Worm (Caenorhabditis elegans) whole organism, early embryonic: ENCODE data around the gene C43C3.4.

ENCODE experiments used
- B0310.2 ChIP-seq: sonication (generic microtip); optimal IDR thresholded peaks from 2 replicates; lab custom pipeline; 2016; ENCODE audit warnings: mild to moderate bottlenecking, missing genetic modification characterization, missing compliant biosample characterization
- F13C5.2 ChIP-seq: sonication (generic microtip); optimal IDR thresholded peaks from 2 replicates; lab custom pipeline; 2017; ENCODE audit warnings: mild to moderate bottlenecking, missing genetic modification characterization, inconsistent platforms, missing compliant biosample characterization
- aly-1 ChIP-seq: sonication (generic microtip); optimal IDR thresholded peaks from 2 replicates; lab custom pipeline; 2016; ENCODE audit warnings: missing genetic modification characterization, missing compliant biosample characterization
- ama-1 ChIP-seq: fragments of 150-350 bp; optimal IDR thresholded peaks from 2 replicates; lab custom pipeline; 2014
- ceh-13 ChIP-seq: fragments of 200-800 bp; sonication (Bioruptor generic); optimal IDR thresholded peaks from 2 replicates; lab custom pipeline; 2018; ENCODE audit warnings: mild to moderate bottlenecking, missing genetic modification characterization, missing compliant biosample characterization
- ceh-36 ChIP-seq: sonication (generic microtip); optimal IDR thresholded peaks from 2 replicates; lab custom pipeline; 2016; ENCODE audit warnings: missing genetic modification characterization, inconsistent platforms, missing compliant biosample characterization
- ets-7 ChIP-seq: sonication (generic microtip); optimal IDR thresholded peaks from 2 replicates; lab custom pipeline; 2016; ENCODE audit warnings: missing genotype, missing genetic modification characterization, missing compliant biosample characterization
- flt-1 ChIP-seq: fragments of 200-800 bp; sonication (Bioruptor generic); IDR thresholded peaks from 2 replicates; pipeline ENCODE4 v1.3.6; 2022; ENCODE audit warnings: missing genetic modification characterization, missing compliant biosample characterization
- hmbx-1 ChIP-seq: sonication (generic microtip); optimal IDR thresholded peaks from 2 replicates; lab custom pipeline; 2016; ENCODE audit warnings: mild to moderate bottlenecking, missing genetic modification characterization, missing compliant biosample characterization
- hmg-4 ChIP-seq: fragments of 200-800 bp; sonication (Bioruptor generic); optimal IDR thresholded peaks from 2 replicates; lab custom pipeline; 2018; ENCODE audit warnings: mild to moderate bottlenecking, missing genetic modification characterization, missing compliant biosample characterization
- hnd-1 ChIP-seq: sonication (generic microtip); optimal IDR thresholded peaks from 2 replicates; lab custom pipeline; 2016; ENCODE audit warnings: missing genetic modification characterization, missing compliant biosample characterization
- pes-1 ChIP-seq: fragments of 200-800 bp; sonication (Bioruptor generic); IDR thresholded peaks from 2 replicates; pipeline ENCODE4 v1.3.6; 2022; ENCODE audit warnings: missing genetic modification reagents, missing genetic modification characterization, missing compliant biosample characterization
- scrt-1 ChIP-seq: fragments of 200-800 bp; sonication (Bioruptor generic); IDR thresholded peaks from 2 replicates; pipeline ENCODE4 v1.3.6; 2022; ENCODE audit warnings: missing genetic modification characterization, missing compliant biosample characterization
- sea-1 ChIP-seq: fragments of 200-800 bp; sonication (Bioruptor generic); conservative IDR thresholded peaks from 2 replicates; pipeline ENCODE4 v1.3.6; 2022; ENCODE audit warnings: missing genetic modification characterization, missing compliant biosample characterization
- tbx-11 ChIP-seq: fragments of 200-800 bp; sonication (Bioruptor generic); IDR thresholded peaks from 2 replicates; pipeline ENCODE4 v1.3.6; 2022; ENCODE audit warnings: missing genetic modification characterization, missing compliant biosample characterization
- tbx-37 ChIP-seq: fragments of 200-800 bp; sonication (Bioruptor generic); conservative IDR thresholded peaks from 2 replicates; pipeline ENCODE4 v1.3.6; 2022; ENCODE audit warnings: missing genetic modification reagents, missing genetic modification characterization, missing compliant biosample characterization
- tra-4 ChIP-seq: sonication (generic microtip); optimal IDR thresholded peaks from 2 replicates; lab custom pipeline; 2017; ENCODE audit warnings: missing genetic modification characterization, missing compliant biosample characterization

C43C3.4 gene

DNA sequence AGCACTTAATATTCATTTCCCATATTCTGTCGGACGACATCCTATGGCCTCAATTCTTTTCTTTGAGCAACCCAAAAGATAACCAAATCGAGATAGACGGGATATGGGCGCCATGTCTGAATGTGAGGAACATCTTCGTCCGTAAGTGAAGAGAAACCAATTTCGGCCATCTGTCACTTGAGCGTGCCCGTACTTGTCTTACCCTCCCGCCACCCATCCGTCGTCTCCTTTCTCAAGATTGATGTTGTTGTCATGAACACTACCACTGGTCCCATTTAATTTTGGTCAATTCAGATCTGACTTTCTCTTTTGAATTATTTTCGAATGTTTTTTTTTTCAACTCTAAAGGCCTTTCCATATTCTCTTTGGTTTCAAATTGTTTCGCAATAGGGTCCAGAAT is 28.1 kb upstream of the C43C3.4 start:
- TF ChIP-seq F13C5.2 (tag; lab: Kevin White, UChicago) (no peak), ceh-13 (GFP tag; lab: Kevin White, UChicago) (no peak), ama-1 (lab: Kevin White, UChicago) (no peak), scrt-1 (no peak), tbx-11 (GFP tag; lab: Robert Waterston, UW) (no peak), B0310.2 (tag; lab: Kevin White, UChicago) (no peak), ceh-36 (tag; lab: Kevin White, UChicago) (no peak), tbx-37 (GFP tag; lab: Robert Waterston, UW) (no peak), flt-1 (GFP tag; lab: Robert Waterston, UW) (no peak)

DNA sequence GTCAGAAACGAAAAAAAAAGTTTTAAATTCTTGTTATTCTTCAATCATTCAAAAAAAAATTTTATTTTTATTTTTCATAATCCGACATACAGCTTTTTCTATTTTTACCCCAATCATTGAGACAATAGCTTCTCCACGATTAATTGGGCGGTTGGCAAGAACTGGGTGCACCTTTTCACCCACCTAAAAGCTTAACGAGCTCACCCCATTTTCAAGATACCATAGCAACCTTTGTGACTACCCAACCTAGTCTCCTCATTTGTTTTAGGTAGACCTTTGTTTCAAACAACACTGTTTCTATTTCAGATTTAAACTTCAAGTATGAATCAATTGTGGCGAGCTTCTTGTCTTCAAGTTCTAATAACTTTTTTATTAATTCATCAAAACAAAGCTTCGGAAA is 23.7 kb upstream of the C43C3.4 start, which contains the start of gene dyf-7:
TSS of gene dyf-7 (plus strand) at position 301 of the 400 bp plus-strand sequence.
- TF ChIP-seq ets-7, result no peak
- TF ChIP-seq pes-1, result no peak
- TF ChIP-seq hmbx-1 (tag; lab: Kevin White, UChicago), result no peak
- TF ChIP-seq hmg-4 (GFP tag; lab: Kevin White, UChicago), result no peak

DNA sequence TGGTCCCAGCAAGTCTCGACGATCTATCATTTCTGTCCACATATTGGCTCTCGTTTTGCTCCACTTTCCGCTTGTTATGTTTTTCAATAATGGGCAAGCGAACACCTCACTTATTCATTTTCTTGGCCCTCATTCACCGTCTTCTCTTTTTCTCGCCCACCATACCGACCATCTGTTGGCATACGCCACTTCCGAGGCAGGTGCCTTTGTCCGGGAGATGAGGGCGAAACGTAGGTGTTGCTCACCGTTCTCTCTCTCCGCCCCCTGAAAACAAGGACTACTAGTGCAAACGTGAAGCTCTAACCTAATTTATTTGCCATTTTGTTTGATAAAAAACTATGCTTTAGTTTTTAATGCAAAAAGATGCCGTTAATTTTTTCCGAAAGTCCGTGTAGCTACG is 23.0 kb upstream of the C43C3.4 start:
- TF ChIP-seq aly-1 (tag; lab: Kevin White, UChicago) (no peak), hmg-4 (GFP tag; lab: Kevin White, UChicago) (no peak), ets-7 (no peak), ceh-36 (tag; lab: Kevin White, UChicago) (no peak), flt-1 (GFP tag; lab: Robert Waterston, UW) (no peak), hnd-1 (tag; lab: Kevin White, UChicago) (no peak), hmbx-1 (tag; lab: Kevin White, UChicago) (no peak), pes-1 (no peak), sea-1 (no peak), F13C5.2 (tag; lab: Kevin White, UChicago) (no peak), scrt-1 (no peak), tbx-37 (GFP tag; lab: Robert Waterston, UW) (no peak)

DNA sequence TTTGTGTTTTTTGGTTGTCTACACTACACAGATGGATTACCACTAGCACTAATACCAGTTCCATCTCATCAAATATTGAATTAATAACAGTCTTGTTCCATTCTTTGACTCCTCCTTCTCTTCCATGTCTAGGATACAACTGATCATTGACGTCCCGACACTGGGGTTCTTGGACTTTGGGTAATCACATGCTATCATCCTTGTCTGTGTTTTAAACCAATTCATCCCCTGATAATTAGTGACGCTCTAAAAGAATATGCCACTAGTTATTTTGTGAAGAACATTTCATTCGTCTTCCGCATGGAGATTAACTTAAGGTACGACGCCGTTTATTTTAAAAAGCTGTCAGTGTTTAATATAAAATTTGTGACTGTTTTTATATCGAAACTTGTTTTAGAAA is 15.7 kb upstream of the C43C3.4 start, which contains the start of gene npr-18:
TSS of gene npr-18 (plus strand) at position 301 of the 400 bp plus-strand sequence.
- TF ChIP-seq sea-1 (no peak), tbx-37 (GFP tag; lab: Robert Waterston, UW) (no peak), tbx-11 (GFP tag; lab: Robert Waterston, UW) (no peak), ama-1 (lab: Kevin White, UChicago) (no peak), ets-7 (no peak), F13C5.2 (tag; lab: Kevin White, UChicago) (no peak), aly-1 (tag; lab: Kevin White, UChicago) (no peak), tra-4 (tag; lab: Kevin White, UChicago) (no peak)

DNA sequence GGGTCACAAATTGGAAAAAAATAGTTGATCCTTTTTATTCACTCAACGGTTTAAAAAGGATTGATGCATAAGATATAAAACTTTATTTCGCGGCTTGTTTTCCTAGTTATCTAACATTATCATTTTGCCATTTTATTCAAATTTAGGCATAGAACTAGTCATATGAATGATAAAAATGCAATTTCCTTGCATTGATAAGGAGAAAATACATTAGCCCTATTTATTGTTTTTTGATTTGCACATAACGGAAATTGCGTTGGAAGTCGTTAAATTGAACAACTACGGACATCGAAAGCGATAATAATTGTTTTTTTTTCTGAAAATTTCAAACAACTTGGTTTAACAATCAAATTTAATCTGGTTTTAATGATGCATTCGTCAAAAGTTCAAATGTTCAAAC is 12.6 kb upstream of the C43C3.4 start:
- no peak for TF ChIP-seq tbx-37 (GFP tag; lab: Robert Waterston, UW)

DNA sequence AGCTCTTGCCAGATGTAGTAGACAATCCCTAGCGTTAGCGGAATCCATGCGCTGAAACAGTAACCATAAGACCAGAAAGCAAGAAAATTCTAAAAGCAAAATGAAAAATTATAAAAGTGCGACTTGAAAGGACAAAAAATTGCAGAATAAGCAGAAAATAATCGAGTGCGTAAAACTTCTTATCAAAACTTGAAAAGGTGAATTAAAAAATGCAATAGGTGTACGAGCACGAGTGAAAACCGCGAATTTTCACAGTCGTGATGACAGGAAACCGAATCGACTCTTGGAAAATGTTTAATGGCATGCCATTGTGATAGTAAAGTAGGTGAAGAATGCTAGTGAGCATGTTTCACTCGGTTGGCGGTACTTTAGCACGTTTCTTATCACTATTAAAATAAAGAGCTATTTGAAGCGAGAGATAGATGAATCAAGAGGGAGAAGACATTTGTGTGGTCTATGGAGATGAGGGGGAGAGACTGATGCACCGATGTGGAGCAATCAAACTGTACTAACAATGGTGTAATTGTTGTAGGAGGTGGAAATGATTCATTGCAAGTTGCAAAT is 5.5 kb upstream of the C43C3.4 start, which contains the start of gene ifp-1:
TSS of gene ifp-1 (minus strand) at position 51 of the 564 bp plus-strand sequence.
- TF ChIP-seq ceh-13 (GFP tag; lab: Kevin White, UChicago) (no peak), ets-7 (no peak), hmg-4 (GFP tag; lab: Kevin White, UChicago) (no peak), aly-1 (tag; lab: Kevin White, UChicago) (no peak), F13C5.2 (tag; lab: Kevin White, UChicago) (no peak), tra-4 (tag; lab: Kevin White, UChicago) (no peak), ceh-36 (tag; lab: Kevin White, UChicago) (no peak), pes-1 (no peak), hnd-1 (tag; lab: Kevin White, UChicago) (no peak)

DNA sequence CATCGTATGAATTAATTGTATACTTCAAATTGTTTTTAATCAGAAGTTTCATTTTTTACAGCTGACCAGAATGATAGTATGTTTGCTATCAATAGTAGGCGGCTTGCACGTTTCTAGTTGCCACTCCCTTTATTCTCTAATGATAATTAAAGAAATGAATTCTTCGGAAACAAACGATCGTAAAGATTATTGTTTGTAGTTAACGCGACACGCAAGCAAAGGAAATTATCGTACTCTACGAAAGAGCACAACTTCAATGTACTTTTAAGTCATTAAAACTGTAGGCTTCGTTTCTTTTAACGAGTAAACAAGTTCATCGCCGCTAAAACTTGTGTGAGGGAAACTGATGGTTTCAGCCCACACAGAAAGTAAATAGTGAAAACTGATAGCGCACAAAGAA is 4.7 kb upstream of the C43C3.4 start:
- no peak for TF ChIP-seq F13C5.2 (tag; lab: Kevin White, UChicago)
- no peak for TF ChIP-seq flt-1 (GFP tag; lab: Robert Waterston, UW)
- no peak for TF ChIP-seq aly-1 (tag; lab: Kevin White, UChicago)
- TF ChIP-seq tra-4 (tag; lab: Kevin White, UChicago), result no peak
- TF ChIP-seq scrt-1, result no peak
- TF ChIP-seq ceh-36 (tag; lab: Kevin White, UChicago), result no peak
- no peak for TF ChIP-seq sea-1
- no peak for TF ChIP-seq ets-7
- no peak for TF ChIP-seq tbx-11 (GFP tag; lab: Robert Waterston, UW)
- TF ChIP-seq hmg-4 (GFP tag; lab: Kevin White, UChicago), result no peak
- no peak for TF ChIP-seq hnd-1 (tag; lab: Kevin White, UChicago)
- TF ChIP-seq ama-1 (lab: Kevin White, UChicago), result no peak
- no peak for TF ChIP-seq hmbx-1 (tag; lab: Kevin White, UChicago)
- no peak for TF ChIP-seq B0310.2 (tag; lab: Kevin White, UChicago)

DNA sequence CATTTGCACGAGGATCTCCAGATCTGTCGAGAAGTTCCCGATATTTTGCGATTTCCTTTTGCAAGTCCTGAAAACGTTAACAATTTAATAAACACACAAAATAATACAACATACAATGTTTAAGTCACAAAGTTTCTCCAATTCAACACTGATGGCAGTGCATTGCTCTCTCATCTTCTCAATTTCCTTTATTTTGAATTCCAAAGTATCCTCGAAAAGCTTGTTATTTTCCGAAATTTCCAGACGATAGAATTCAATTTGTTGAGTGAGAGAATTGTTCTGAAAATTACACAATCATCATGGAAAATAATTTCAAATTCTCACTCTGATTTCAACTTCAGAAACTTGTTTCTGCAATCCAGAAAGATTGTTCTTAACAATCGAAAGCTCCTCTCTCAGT is 3.2 kb upstream of the C43C3.4 start:
- TF ChIP-seq aly-1 (tag; lab: Kevin White, UChicago), result no peak
- TF ChIP-seq hnd-1 (tag; lab: Kevin White, UChicago), result no peak
- TF ChIP-seq hmg-4 (GFP tag; lab: Kevin White, UChicago), result no peak
- no peak for TF ChIP-seq sea-1
- no peak for TF ChIP-seq ceh-13 (GFP tag; lab: Kevin White, UChicago)
- TF ChIP-seq flt-1 (GFP tag; lab: Robert Waterston, UW), result no peak
- TF ChIP-seq scrt-1, result no peak
- TF ChIP-seq ceh-36 (tag; lab: Kevin White, UChicago), result no peak
- no peak for TF ChIP-seq tbx-11 (GFP tag; lab: Robert Waterston, UW)
- TF ChIP-seq hmbx-1 (tag; lab: Kevin White, UChicago), result no peak
- no peak for TF ChIP-seq tbx-37 (GFP tag; lab: Robert Waterston, UW)
- no peak for TF ChIP-seq ama-1 (lab: Kevin White, UChicago)
- TF ChIP-seq tra-4 (tag; lab: Kevin White, UChicago), result no peak
- TF ChIP-seq B0310.2 (tag; lab: Kevin White, UChicago), result no peak
- no peak for TF ChIP-seq F13C5.2 (tag; lab: Kevin White, UChicago)
- no peak for TF ChIP-seq pes-1
- no peak for TF ChIP-seq ets-7
